Worm (Caenorhabditis elegans) whole organism, L3 larva: ENCODE results near the gene K05F6.8.
"Not testable (repeated sequence)": the region's sequence is repeated elsewhere in the genome, so short reads cannot be mapped to it uniquely, and the experiment has no call there.

Experiments
- R02D3.7 ChIP-seq: fragments of 150-350 bp; optimal IDR thresholded peaks from 2 replicates; lab custom pipeline; 2014; ENCODE audit warnings: missing biosample characterization, missing genetic modification characterization
- ZK546.5 ChIP-seq: sonication (generic microtip); optimal IDR thresholded peaks from 2 replicates; lab custom pipeline; 2017; ENCODE audit warnings: missing biosample characterization, missing genetic modification characterization
- ama-1 ChIP-seq: fragments of 150-350 bp; optimal IDR thresholded peaks from 2 replicates; lab custom pipeline; 2018
- ceh-28 ChIP-seq: fragments of 150-350 bp; optimal IDR thresholded peaks from 2 replicates; lab custom pipeline; 2014; ENCODE audit warnings: missing biosample characterization, missing genetic modification reagents, missing genetic modification characterization
- ceh-82 ChIP-seq: fragments of 150-350 bp; optimal IDR thresholded peaks from 2 replicates; lab custom pipeline; 2014; ENCODE audit warnings: missing biosample characterization, missing genetic modification characterization
- ceh-9 ChIP-seq: sonication (generic microtip); optimal IDR thresholded peaks from 2 replicates; lab custom pipeline; 2018; ENCODE audit warnings: missing biosample characterization, missing genetic modification characterization
- daf-12 ChIP-seq: fragments of 150-350 bp; optimal IDR thresholded peaks from 2 replicates; lab custom pipeline; 2014; ENCODE audit warnings: missing biosample characterization, missing genetic modification reagents, missing genetic modification characterization
- elt-1 ChIP-seq: fragments of 150-350 bp; optimal IDR thresholded peaks from 2 replicates; lab custom pipeline; 2014; ENCODE audit warnings: missing biosample characterization, missing genetic modification characterization
- elt-3 ChIP-seq, 3 experiments: fragments of 150-350 bp in 1 of 3; sonication (generic microtip) in 2 of 3; optimal IDR thresholded peaks; 2 replicates in 2 of 3; 4 replicates in 1 of 3; lab custom pipeline; 2014 to 2017; ENCODE audit warnings: missing biosample characterization in 3 of 3, missing genetic modification characterization in 3 of 3
- eor-1 ChIP-seq, 2 experiments: fragments of 150-350 bp; optimal IDR thresholded peaks; 2 replicates each; lab custom pipeline; 2014 to 2018; ENCODE audit warnings: missing biosample characterization in 2 of 2, missing genetic modification characterization in 2 of 2
- fkh-10 ChIP-seq: sonication (generic microtip); optimal IDR thresholded peaks from 2 replicates; lab custom pipeline; 2017; ENCODE audit warnings: missing biosample characterization, missing genetic modification reagents, missing genetic modification characterization
- fkh-2 ChIP-seq: fragments of 150-350 bp; optimal IDR thresholded peaks from 2 replicates; lab custom pipeline; 2014; ENCODE audit warnings: missing biosample characterization, missing genetic modification reagents, missing genetic modification characterization
- fos-1 ChIP-seq: fragments of 150-350 bp; optimal IDR thresholded peaks from 2 replicates; lab custom pipeline; 2014; ENCODE audit warnings: missing biosample characterization, missing genetic modification characterization
- hmg-11 ChIP-seq: sonication (generic microtip); optimal IDR thresholded peaks from 2 replicates; lab custom pipeline; 2016; ENCODE audit warnings: missing genetic modification characterization, missing compliant biosample characterization
- lin-15B ChIP-seq: fragments of 150-350 bp; optimal IDR thresholded peaks from 2 replicates; lab custom pipeline; 2014; ENCODE audit warnings: missing biosample characterization, missing genetic modification characterization
- mdl-1 ChIP-seq: fragments of 150-350 bp; optimal IDR thresholded peaks from 2 replicates; lab custom pipeline; 2014; ENCODE audit warnings: missing biosample characterization, missing genetic modification characterization
- nfya-1 ChIP-seq: sonication (generic microtip); optimal IDR thresholded peaks from 2 replicates; lab custom pipeline; 2017; ENCODE audit warnings: missing genetic modification characterization, mild to moderate bottlenecking, missing compliant biosample characterization, antibody characterized with exemption, moderate library complexity; ENCODE audit not compliant: insufficient read depth
- nhr-11 ChIP-seq: fragments of 150-350 bp; optimal IDR thresholded peaks from 2 replicates; lab custom pipeline; 2014; ENCODE audit warnings: missing biosample characterization, missing genetic modification characterization
- nhr-12 ChIP-seq: fragments of 150-350 bp; optimal IDR thresholded peaks from 2 replicates; lab custom pipeline; 2014; ENCODE audit warnings: missing biosample characterization, missing genetic modification characterization
- nhr-23 ChIP-seq: fragments of 150-350 bp; optimal IDR thresholded peaks from 2 replicates; lab custom pipeline; 2014; ENCODE audit warnings: missing biosample characterization, missing genetic modification reagents, missing genetic modification characterization
- nhr-237 ChIP-seq: fragments of 150-350 bp; optimal IDR thresholded peaks from 2 replicates; lab custom pipeline; 2014; ENCODE audit warnings: missing biosample characterization, missing genetic modification characterization
- nhr-25 ChIP-seq: sonication (generic microtip); optimal IDR thresholded peaks from 2 replicates; lab custom pipeline; 2017; ENCODE audit warnings: missing biosample characterization, missing genetic modification characterization
- nhr-28 ChIP-seq: fragments of 150-350 bp; optimal IDR thresholded peaks from 2 replicates; lab custom pipeline; 2014; ENCODE audit warnings: missing biosample characterization, missing genetic modification characterization
- nhr-43 ChIP-seq: sonication (generic microtip); optimal IDR thresholded peaks from 2 replicates; lab custom pipeline; 2016; ENCODE audit warnings: mild to moderate bottlenecking, missing genetic modification characterization, missing compliant biosample characterization; ENCODE audit not compliant: poor library complexity, severe bottlenecking
- nhr-76 ChIP-seq: fragments of 150-350 bp; sonication (generic microtip); optimal IDR thresholded peaks from 5 replicates; lab custom pipeline; 2014; ENCODE audit warnings: missing biosample characterization, missing genetic modification characterization
- nhr-77 ChIP-seq: fragments of 150-350 bp; optimal IDR thresholded peaks from 2 replicates; lab custom pipeline; 2014; ENCODE audit warnings: missing biosample characterization, missing genetic modification characterization
- pha-4 ChIP-seq: fragments of 150-350 bp; optimal IDR thresholded peaks from 2 replicates; lab custom pipeline; 2014; ENCODE audit warnings: missing biosample characterization, missing genetic modification reagents, missing genetic modification characterization
- pqm-1 ChIP-seq: fragments of 150-350 bp; optimal IDR thresholded peaks from 2 replicates; lab custom pipeline; 2017; ENCODE audit warnings: missing biosample characterization, missing genetic modification characterization, inconsistent platforms
- sea-2 ChIP-seq: fragments of 150-350 bp; sonication (generic microtip); optimal IDR thresholded peaks from 4 replicates; lab custom pipeline; 2014; ENCODE audit warnings: missing biosample characterization, missing genetic modification reagents, missing genetic modification characterization
- skn-1 ChIP-seq: fragments of 150-350 bp; optimal IDR thresholded peaks from 2 replicates; lab custom pipeline; 2014; ENCODE audit warnings: missing biosample characterization, missing genetic modification characterization
- snpc-4 ChIP-seq: fragments of 150-350 bp; optimal IDR thresholded peaks from 2 replicates; lab custom pipeline; 2014; ENCODE audit warnings: missing biosample characterization, missing genetic modification characterization
- tbx-2 ChIP-seq: sonication (generic microtip); optimal IDR thresholded peaks from 2 replicates; lab custom pipeline; 2016; ENCODE audit warnings: mild to moderate bottlenecking, missing genetic modification characterization, missing compliant biosample characterization
- unc-39 ChIP-seq: sonication (generic microtip); optimal IDR thresholded peaks from 4 replicates; lab custom pipeline; 2017; ENCODE audit warnings: missing biosample characterization, missing genetic modification characterization
- zag-1 ChIP-seq: fragments of 150-350 bp; optimal IDR thresholded peaks from 2 replicates; lab custom pipeline; 2014; ENCODE audit warnings: missing biosample characterization, missing genetic modification characterization
- ztf-11 ChIP-seq: fragments of 150-350 bp; optimal IDR thresholded peaks from 2 replicates; lab custom pipeline; 2014; ENCODE audit warnings: missing biosample characterization, missing genetic modification characterization
- ztf-4 ChIP-seq: fragments of 150-350 bp; optimal IDR thresholded peaks from 2 replicates; lab custom pipeline; 2014; ENCODE audit warnings: missing biosample characterization, missing genetic modification characterization

Gene K05F6.8

ce11 chrII:1545625-1546024 lies 21.9 kb downstream of the K05F6.8 start, which contains the start of gene K05F6.12:
K05F6.12 (plus strand) TSS chrII:1545925.
- TF ChIP-seq nhr-28 (no peak), nfya-1 (tag; lab: Kevin White, UChicago) (no peak)

DNA sequence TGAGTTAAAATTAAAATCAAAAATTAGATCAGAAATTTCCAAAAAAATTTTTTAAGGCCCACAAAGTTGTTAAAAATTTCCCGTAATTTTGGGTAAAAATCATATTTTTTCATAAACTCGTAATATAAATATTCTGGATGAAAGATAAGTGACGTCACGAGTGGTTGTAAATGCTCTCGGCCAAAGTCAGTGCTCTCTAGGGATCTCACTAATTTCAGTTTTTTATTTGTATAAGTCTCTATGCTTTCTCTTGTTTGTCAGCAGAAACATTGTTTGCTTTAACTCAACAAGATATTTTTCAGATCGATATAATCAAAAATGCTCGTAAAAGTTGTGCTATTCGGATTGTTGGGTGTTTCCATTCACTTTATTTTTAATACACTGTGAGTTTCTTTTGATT lies 24.4 kb downstream of the K05F6.8 start, which contains the start of gene K05F6.4:
K05F6.4 (plus strand) TSS at position 301 of the 400 bp plus-strand sequence.
- TF ChIP-seq snpc-4; eor-1 (tag; optimal IDR thresholded peaks at IDR 0.05; lab: Kevin White, UChicago); zag-1 (tag; lab: Kevin White, UChicago): not testable (repeated sequence)

DNA sequence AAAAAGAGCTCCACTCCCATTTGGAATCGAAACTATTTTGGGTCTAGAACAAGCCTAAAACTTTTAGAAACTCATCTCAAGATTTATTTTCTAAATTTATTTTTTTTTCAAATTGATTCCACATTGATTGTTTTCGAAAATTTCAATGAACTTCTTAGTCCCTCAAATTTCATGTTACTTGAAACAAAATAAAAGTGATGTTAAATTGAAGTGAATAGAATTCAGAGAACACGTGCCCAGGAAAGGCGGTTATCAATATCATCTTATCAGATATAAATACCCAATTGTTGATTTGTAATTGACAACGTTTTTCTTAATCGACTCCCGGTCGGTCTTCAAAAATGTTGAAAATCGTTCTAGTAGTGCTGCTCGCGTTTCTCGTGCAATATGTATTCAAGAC lies 26.9 kb downstream of the K05F6.8 start, which contains the start of gene poml-4:
poml-4 (plus strand) TSS at position 301 of the 400 bp plus-strand sequence.
- TF ChIP-seq nfya-1 (tag; lab: Kevin White, UChicago); elt-1 (tag; lab: Kevin White, UChicago); fkh-10 (GFP tag; lab: Kevin White, UChicago): not testable (repeated sequence)

DNA sequence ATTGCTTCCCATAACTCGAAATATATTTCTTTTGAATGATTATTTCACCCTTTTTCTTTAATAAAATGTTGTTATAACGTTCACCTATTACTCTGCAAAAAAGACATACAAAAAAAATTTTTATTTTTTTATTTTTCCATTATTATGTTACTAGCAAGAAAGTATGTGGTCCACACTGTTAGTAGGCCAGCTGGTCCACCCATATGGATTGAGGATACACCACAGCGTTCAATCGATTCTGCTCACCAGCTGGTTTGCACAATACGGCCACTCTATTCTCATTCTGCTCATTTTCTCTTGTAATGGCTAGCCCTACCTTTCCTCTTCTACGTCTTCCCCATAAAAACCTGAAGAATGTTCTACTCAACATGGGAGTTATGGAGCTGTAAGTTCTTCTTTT lies 29.0 kb downstream of the K05F6.8 start, which contains the start of gene fbxb-44:
fbxb-44 (plus strand) TSS at position 301 of the 400 bp plus-strand sequence.
- TF ChIP-seq hmg-11 (tag; lab: Kevin White, UChicago) (no peak), fos-1 (no peak), mdl-1 (tag; lab: Kevin White, UChicago) (no peak), daf-12 (tag; lab: Kevin White, UChicago) (no peak), nhr-76 (no peak), nhr-237 (tag; lab: Kevin White, UChicago) (no peak), nhr-12 (tag; lab: Kevin White, UChicago) (no peak), ztf-4 (no peak), ceh-82 (no peak), ceh-28 (tag; lab: Kevin White, UChicago) (no peak), nhr-43 (no peak), nfya-1 (tag; lab: Kevin White, UChicago) (no peak), nhr-23 (no peak)
- TF ChIP-seq, all 47 proteins: peak for 0

- TF ChIP-seq nhr-77 (tag; lab: Kevin White, UChicago) (no peak), nhr-43 (no peak), ama-1 (lab: Kevin White, UChicago) (no peak), ZK546.5 (no peak), hmg-11 (tag; lab: Kevin White, UChicago) (no peak), nhr-25 (tag; lab: Kevin White, UChicago) (no peak), unc-39 (tag; lab: Kevin White, UChicago) (no peak), nhr-23 (no peak), sea-2 (GFP tag; lab: Kevin White, UChicago) (no peak), ztf-11 (no peak), ztf-4 (no peak), elt-3 (tag; optimal IDR thresholded peaks at IDR 0.05; lab: Kevin White, UChicago) (no peak)
Measured at ce11 chrII:1537321-1537720, 30.2 kb downstream of the K05F6.8 start, which contains the start of gene fbxb-42. fbxb-42 (plus strand) TSS chrII:1537621.

ce11 chrII:1535931-1536330 lies 31.6 kb downstream of the K05F6.8 start, which contains the start of gene fbxb-43:
fbxb-43 (plus strand) TSS chrII:1536231.
- no peak for TF ChIP-seq tbx-2 (tag; lab: Kevin White, UChicago)

DNA sequence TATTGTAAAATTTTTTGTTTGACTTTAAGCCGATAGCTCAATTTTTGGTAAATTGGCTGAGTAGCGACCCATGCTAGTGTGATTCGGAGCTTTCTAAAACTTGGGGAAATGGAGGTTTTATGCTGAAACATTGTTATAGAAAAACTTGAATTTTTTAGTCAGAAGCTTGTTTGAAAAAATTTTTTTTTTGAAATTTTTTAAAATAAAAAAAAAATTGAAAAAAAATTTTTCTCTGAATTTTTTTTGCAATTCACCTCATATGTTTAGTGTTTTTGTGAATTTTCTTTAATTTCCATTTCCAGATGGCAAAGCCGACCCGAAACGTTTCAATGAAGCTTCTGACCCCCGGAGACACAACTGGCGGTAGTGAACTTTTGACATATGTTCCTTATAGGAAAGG lies 38.5 kb downstream of the K05F6.8 start, which contains the start of gene Y51H7BR.4:
Y51H7BR.4 (plus strand) TSS at position 301 of the 400 bp plus-strand sequence.
- TF ChIP-seq eor-1 (tag; optimal IDR thresholded peaks at IDR 0.05; lab: Kevin White, UChicago) (no peak), pqm-1 (tag; lab: Kevin White, UChicago) (no peak), fkh-2 (tag; lab: Kevin White, UChicago) (no peak), lin-15B (tag; lab: Kevin White, UChicago) (no peak), elt-1 (tag; lab: Kevin White, UChicago) (no peak), fkh-10 (GFP tag; lab: Kevin White, UChicago) (no peak), pha-4 (no peak), tbx-2 (tag; lab: Kevin White, UChicago) (no peak), skn-1 (tag; lab: Kevin White, UChicago) (no peak), nhr-43 (no peak), R02D3.7 (tag; lab: Kevin White, UChicago) (no peak), ceh-28 (tag; lab: Kevin White, UChicago) (no peak), zag-1 (tag; lab: Kevin White, UChicago) (no peak), ZK546.5 (no peak), nhr-12 (tag; lab: Kevin White, UChicago) (no peak), nhr-77 (tag; lab: Kevin White, UChicago) (no peak), ceh-9 (tag; lab: Kevin White, UChicago) (no peak), nhr-11 (no peak), mdl-1 (tag; lab: Kevin White, UChicago) (no peak), unc-39 (tag; lab: Kevin White, UChicago) (no peak)
- TF ChIP-seq, all 47 proteins: peak for 0
